Fruit fly (Drosophila melanogaster): Measurements from ENCODE around the gene Strump.

Gene Strump

DNA sequence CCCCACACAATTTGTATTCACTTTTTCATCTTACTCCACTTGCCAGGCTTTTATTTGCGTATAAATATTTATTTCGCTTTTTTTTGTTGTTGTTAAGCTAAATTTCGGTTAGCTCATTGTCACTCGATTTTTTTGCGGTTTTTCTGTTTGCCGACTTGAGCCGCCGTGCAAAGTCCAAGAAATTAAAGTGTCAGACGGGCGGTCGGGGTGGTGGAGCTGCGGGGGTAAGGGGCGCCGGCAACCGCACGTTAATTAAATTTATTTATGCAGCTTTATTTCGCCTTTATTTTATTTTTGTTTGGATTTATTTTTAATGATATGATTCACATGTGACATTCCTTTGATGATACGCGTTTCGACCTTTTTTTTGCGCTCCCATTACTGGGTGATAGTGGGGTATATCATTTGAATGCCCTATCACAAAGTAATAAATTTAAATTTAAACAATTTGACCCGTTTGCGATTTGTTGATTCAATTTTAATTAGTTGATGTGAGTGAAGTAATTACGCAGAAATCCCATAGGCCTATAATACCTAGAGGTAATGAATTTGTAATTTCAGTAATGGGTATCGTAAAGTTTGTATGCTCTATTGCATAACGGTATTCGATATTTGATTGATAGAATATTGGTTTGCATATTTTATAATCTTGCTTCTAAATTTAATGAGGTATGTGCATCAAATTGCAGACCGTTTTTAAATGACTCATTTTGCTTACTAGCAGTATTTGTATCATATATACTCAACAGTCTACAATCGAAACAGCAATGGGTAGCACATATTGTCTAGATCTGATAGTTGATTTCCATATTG, 43.8 kb downstream of the Strump start (continued):
- TF ChIP-seq CG8632 (GFP tag; optimal IDR thresholded peaks at IDR 0.05) = peak; percentile 12
- peak; percentile 34 for TF ChIP-seq Sox15 (GFP tag; optimal IDR thresholded peaks at IDR 0.05)
- peak; percentile 77 for TF ChIP-seq Hr39 (GFP tag; optimal IDR thresholded peaks at IDR 0.05)
- no peak for TF ChIP-seq eg (GFP tag; IDR thresholded peaks at IDR 0.05)
- no peak for TF ChIP-seq Lpt (GFP tag; optimal IDR thresholded peaks at IDR 0.05)
- TF ChIP-seq esn (GFP tag; optimal IDR thresholded peaks at IDR 0.05) = peak; percentile 74
- TF ChIP-seq CG10669 (GFP tag; optimal IDR thresholded peaks at IDR 0.05) = no peak
- peak; percentile 72 for TF ChIP-seq Sox102F (GFP tag; optimal IDR thresholded peaks at IDR 0.05)
- TF ChIP-seq CG11294 (GFP tag; IDR thresholded peaks at IDR 0.05) = no peak
- TF ChIP-seq CG6276 (GFP tag; optimal IDR thresholded peaks at IDR 0.05) = no peak
- peak; percentile 70 for TF ChIP-seq CG6854 (GFP tag; optimal IDR thresholded peaks at IDR 0.05)
- no peak for TF ChIP-seq CG3032 (tag; optimal IDR thresholded peaks at IDR 0.05)
- TF ChIP-seq CG1621 (tag; optimal IDR thresholded peaks at IDR 0.05) = no peak
- no peak for TF ChIP-seq dac (GFP tag; optimal IDR thresholded peaks at IDR 0.05)
- peak; percentile 61 for TF ChIP-seq vri (GFP tag; optimal IDR thresholded peaks at IDR 0.05)
- no peak for TF ChIP-seq Gug (GFP tag; IDR thresholded peaks at IDR 0.05)
- peak; percentile 55 for TF ChIP-seq Smox (GFP tag; optimal IDR thresholded peaks at IDR 0.05)
- no peak for TF ChIP-seq dsx (GFP tag; optimal IDR thresholded peaks at IDR 0.05; ENCODE audit: poor library complexity, severe bottlenecking)
- TF ChIP-seq CG7368 (GFP tag; optimal IDR thresholded peaks at IDR 0.05) = peak; percentile 21
- peak; percentile 26 for TF ChIP-seq CG10631 (GFP tag; optimal IDR thresholded peaks at IDR 0.05)
- peak; percentile 63 for TF ChIP-seq Ets21C (GFP tag; optimal IDR thresholded peaks at IDR 0.05)

- TF ChIP-seq Blimp-1 (GFP tag; optimal IDR thresholded peaks at IDR 0.05) (no peak), svp (GFP tag) (peak; percentile 40), Eip75B (GFP tag; optimal IDR thresholded peaks at IDR 0.05) (no peak), CG16779 (tag; optimal IDR thresholded peaks at IDR 0.05) (no peak), CG8119 (GFP tag; IDR thresholded peaks at IDR 0.05) (0 out of 3 replicates have a peak, but pooled peaks have one; percentile 11), esn (GFP tag; optimal IDR thresholded peaks at IDR 0.05) (no peak), acj6 (GFP tag; optimal IDR thresholded peaks at IDR 0.05) (no peak), Eip93F (GFP tag; optimal IDR thresholded peaks at IDR 0.05) (no peak), Ets21C (GFP tag; optimal IDR thresholded peaks at IDR 0.05) (no peak), salr (GFP tag; optimal IDR thresholded peaks at IDR 0.05) (no peak), CG11762 (GFP tag; optimal IDR thresholded peaks at IDR 0.05; ENCODE audit: insufficient read depth) (no peak), Sox102F (GFP tag; optimal IDR thresholded peaks at IDR 0.05) (no peak), CG8319 (GFP tag; optimal IDR thresholded peaks at IDR 0.05) (no peak), ss (GFP tag; optimal IDR thresholded peaks at IDR 0.05) (no peak), CG1621 (tag; optimal IDR thresholded peaks at IDR 0.05) (no peak), CG10669 (GFP tag; optimal IDR thresholded peaks at IDR 0.05) (no peak), fkh (GFP tag; optimal IDR thresholded peaks at IDR 0.05) (peak; percentile 82), Sox15 (GFP tag; optimal IDR thresholded peaks at IDR 0.05) (no peak), CG6163 (GFP tag; IDR thresholded peaks at IDR 0.05) (0 out of 3 replicates have a peak, but pooled peaks have one; percentile 11), CG4318 (GFP tag; optimal IDR thresholded peaks at IDR 0.05) (no peak), Eip78C (GFP tag) (peak; percentile 62), Ets96B (tag; optimal IDR thresholded peaks at IDR 0.05) (no peak), net (GFP tag; optimal IDR thresholded peaks at IDR 0.05) (no peak), Sox14 (GFP tag; optimal IDR thresholded peaks at IDR 0.05) (no peak), spab (GFP tag; optimal IDR thresholded peaks at IDR 0.05) (no peak), CG7368 (GFP tag; optimal IDR thresholded peaks at IDR 0.05) (no peak), achi (GFP tag; optimal IDR thresholded peaks at IDR 0.05) (no peak), vri (GFP tag; optimal IDR thresholded peaks at IDR 0.05) (peak; percentile 46), dsx (GFP tag; optimal IDR thresholded peaks at IDR 0.05; ENCODE audit: poor library complexity, severe bottlenecking) (no peak), Hr4 (GFP tag; optimal IDR thresholded peaks at IDR 0.05) (no peak), cyc (GFP tag; optimal IDR thresholded peaks at IDR 0.05) (no peak), fd85E (GFP tag; optimal IDR thresholded peaks at IDR 0.05) (no peak), Lpt (GFP tag; optimal IDR thresholded peaks at IDR 0.05) (no peak), Hr39 (GFP tag; optimal IDR thresholded peaks at IDR 0.05) (no peak), OdsH (GFP tag; optimal IDR thresholded peaks at IDR 0.05) (no peak), Gug (GFP tag; IDR thresholded peaks at IDR 0.05) (no peak), CG11294 (GFP tag; IDR thresholded peaks at IDR 0.05) (no peak), CG6276 (GFP tag; optimal IDR thresholded peaks at IDR 0.05) (no peak)
Observed at dm6 chr3L:16166217-16166997, 44.6 kb downstream of the Strump start.
